Fruit fly (Drosophila melanogaster): ENCODE results near the gene side-II.
A peak's percentile ranks its signal among the peaks of the same experiment; 100 is the strongest.

- TF ChIP-seq Dfd (GFP tag; optimal IDR thresholded peaks at IDR 0.05) (no peak), ci (GFP tag; IDR thresholded peaks at IDR 0.05) (no peak), CG8388 (GFP tag; optimal IDR thresholded peaks at IDR 0.05) (no peak), stc (GFP tag; IDR thresholded peaks at IDR 0.05) (no peak), CG30020 (tag; optimal IDR thresholded peaks at IDR 0.05) (no peak), CG4424 (GFP tag; optimal IDR thresholded peaks at IDR 0.05) (no peak), corto (GFP tag; optimal IDR thresholded peaks at IDR 0.05) (no peak), CG8290 (GFP tag; optimal IDR thresholded peaks at IDR 0.05) (no peak), CG8290 (tag; optimal IDR thresholded peaks at IDR 0.05) (peak in 1 of 2 experiments; percentile 20), CG11504 (tag; optimal IDR thresholded peaks at IDR 0.05) (no peak), prd (optimal IDR thresholded peaks at IDR 0.05) (no peak), prd (GFP tag; IDR thresholded peaks at IDR 0.05) (no peak)
These were observed at the start of gene side-II for dm6 chr2L:14972133-14972532.

Data from whole organism, embryonic.